Worm (Caenorhabditis elegans): ENCODE results near the gene srh-47.

ce11 chrV:11304879-11305278, 4.4 kb upstream of the srh-47 start, which contains the start of gene srh-45:
- TF ChIP-seq dao-5 (tag; optimal IDR thresholded peaks at IDR 0.05) (no peak), W03F9.2 (tag; optimal IDR thresholded peaks at IDR 0.05) (no peak)
